Worm (Caenorhabditis elegans) whole organism, L2 larva: ENCODE measurements around the gene sel-1.
A peak's percentile ranks its signal among the peaks of the same experiment; 100 is the strongest.

ENCODE experiments used
- F13H6.1 ChIP-seq: sonication (generic microtip); optimal IDR thresholded peaks from 2 replicates; lab custom pipeline; 2016; ENCODE audit warnings: missing genetic modification characterization, missing compliant biosample characterization
- R02D3.7 ChIP-seq: fragments of 150-350 bp; optimal IDR thresholded peaks from 2 replicates; lab custom pipeline; 2014; ENCODE audit warnings: missing biosample characterization, missing genetic modification characterization
- ZK546.5 ChIP-seq: sonication (generic microtip); optimal IDR thresholded peaks from 2 replicates; lab custom pipeline; 2017; ENCODE audit warnings: missing biosample characterization, missing genetic modification characterization
- alr-1 ChIP-seq: fragments of 150-350 bp; optimal IDR thresholded peaks from 2 replicates; lab custom pipeline; 2014; ENCODE audit warnings: missing biosample characterization, missing genetic modification characterization
- blmp-1 ChIP-seq: sonication (generic microtip); optimal IDR thresholded peaks from 2 replicates; lab custom pipeline; 2017; ENCODE audit warnings: missing genetic modification characterization, mild to moderate bottlenecking, missing compliant biosample characterization, antibody characterized with exemption, moderate library complexity; ENCODE audit not compliant: insufficient read depth
- ceh-16 ChIP-seq: fragments of 150-350 bp; optimal IDR thresholded peaks from 2 replicates; lab custom pipeline; 2014; ENCODE audit warnings: missing biosample characterization, missing genetic modification characterization
- ceh-82 ChIP-seq: fragments of 150-350 bp; optimal IDR thresholded peaks from 2 replicates; lab custom pipeline; 2014; ENCODE audit warnings: missing biosample characterization, missing genetic modification characterization
- crh-2 ChIP-seq: sonication (generic microtip); optimal IDR thresholded peaks from 2 replicates; lab custom pipeline; 2017; ENCODE audit warnings: missing biosample characterization, missing genetic modification characterization
- egl-27 ChIP-seq: sonication (generic microtip); optimal IDR thresholded peaks from 3 replicates; lab custom pipeline; 2017; ENCODE audit warnings: missing biosample characterization, missing genetic modification reagents, missing genetic modification characterization
- elt-1 ChIP-seq: fragments of 150-350 bp; optimal IDR thresholded peaks from 2 replicates; lab custom pipeline; 2014; ENCODE audit warnings: missing biosample characterization, missing genetic modification characterization
- gmeb-1 ChIP-seq: fragments of 150-350 bp; optimal IDR thresholded peaks from 2 replicates; lab custom pipeline; 2014; ENCODE audit warnings: missing biosample characterization, missing genetic modification characterization
- lin-11 ChIP-seq: fragments of 150-350 bp; sonication (generic microtip); optimal IDR thresholded peaks from 2 replicates; lab custom pipeline; 2014; ENCODE audit warnings: missing biosample characterization, missing genetic modification characterization, inconsistent platforms, mixed read lengths
- lin-13 ChIP-seq: fragments of 150-350 bp; optimal IDR thresholded peaks from 2 replicates; lab custom pipeline; 2014; ENCODE audit warnings: missing biosample characterization, missing genetic modification reagents, missing genetic modification characterization
- lsy-2 ChIP-seq, 2 experiments: fragments of 150-350 bp in 1 of 2; sonication (generic microtip) in 1 of 2; optimal IDR thresholded peaks; 2 replicates each; lab custom pipeline; 2014 to 2017; ENCODE audit warnings: missing biosample characterization in 2 of 2, missing genetic modification characterization in 2 of 2
- mbf-1 ChIP-seq: sonication (generic microtip); optimal IDR thresholded peaks from 2 replicates; lab custom pipeline; 2017; ENCODE audit warnings: missing biosample characterization, missing genetic modification characterization
- mdl-1 ChIP-seq, 2 experiments: fragments of 150-350 bp in 1 of 2; sonication (generic microtip) in 1 of 2; optimal IDR thresholded peaks; 2 replicates each; lab custom pipeline; 2017; ENCODE audit warnings: missing biosample characterization in 2 of 2, missing genetic modification characterization in 2 of 2
- nhr-11 ChIP-seq: fragments of 150-350 bp; optimal IDR thresholded peaks from 2 replicates; lab custom pipeline; 2014; ENCODE audit warnings: missing biosample characterization, missing genetic modification characterization
- nhr-129 ChIP-seq: fragments of 150-350 bp; optimal IDR thresholded peaks from 2 replicates; lab custom pipeline; 2014; ENCODE audit warnings: missing biosample characterization, missing genetic modification characterization
- nhr-21 ChIP-seq: fragments of 150-350 bp; optimal IDR thresholded peaks from 2 replicates; lab custom pipeline; 2014; ENCODE audit warnings: missing biosample characterization, missing genetic modification characterization
- nhr-237 ChIP-seq: fragments of 150-350 bp; optimal IDR thresholded peaks from 2 replicates; lab custom pipeline; 2014; ENCODE audit warnings: missing biosample characterization, missing genetic modification characterization
- nhr-25 ChIP-seq: fragments of 150-350 bp; sonication (generic microtip); optimal IDR thresholded peaks from 3 replicates; lab custom pipeline; 2014; ENCODE audit warnings: missing biosample characterization, missing genetic modification characterization
- nhr-6 ChIP-seq: fragments of 150-350 bp; optimal IDR thresholded peaks from 2 replicates; lab custom pipeline; 2014; ENCODE audit warnings: missing biosample characterization, missing genetic modification characterization
- peb-1 ChIP-seq: fragments of 150-350 bp; optimal IDR thresholded peaks from 2 replicates; lab custom pipeline; 2014; ENCODE audit warnings: missing biosample characterization, missing genetic modification characterization
- sem-4 ChIP-seq: fragments of 150-350 bp; optimal IDR thresholded peaks from 2 replicates; lab custom pipeline; 2014; ENCODE audit warnings: missing biosample characterization, missing genetic modification reagents, missing genetic modification characterization
- skn-1 ChIP-seq: sonication (generic microtip); optimal IDR thresholded peaks from 2 replicates; lab custom pipeline; 2017; ENCODE audit warnings: missing biosample characterization, missing genetic modification characterization
- sma-3 ChIP-seq: sonication (generic microtip); optimal IDR thresholded peaks from 2 replicates; lab custom pipeline; 2016; ENCODE audit warnings: missing genetic modification reagents, missing genetic modification characterization, missing compliant biosample characterization
- sma-9 ChIP-seq, 2 experiments: fragments of 150-350 bp in 1 of 2; sonication (generic microtip) in 1 of 2; optimal IDR thresholded peaks; 2 replicates each; lab custom pipeline; 2014 to 2016; ENCODE audit warnings: missing genetic modification characterization in 2 of 2, mild to moderate bottlenecking in 1 of 2, missing biosample characterization in 1 of 2, missing compliant biosample characterization in 1 of 2, missing genetic modification reagents in 1 of 2, moderate library complexity in 1 of 2
- snpc-4 ChIP-seq: fragments of 150-350 bp; optimal IDR thresholded peaks from 2 replicates; lab custom pipeline; 2014; ENCODE audit warnings: missing biosample characterization, missing genetic modification characterization
- unc-55 ChIP-seq: fragments of 150-350 bp; sonication (generic microtip); optimal IDR thresholded peaks from 3 replicates; lab custom pipeline; 2014; ENCODE audit warnings: missing biosample characterization, missing genetic modification reagents, missing genetic modification characterization
- unc-62 ChIP-seq: fragments of 150-350 bp; optimal IDR thresholded peaks from 2 replicates; lab custom pipeline; 2014; ENCODE audit warnings: missing biosample characterization, missing genetic modification reagents, missing genetic modification characterization

The sel-1 gene

ce11 chrV:12579299-12579698 lies 18.8 kb downstream of the sel-1 start, which contains the start of gene E02A10.3:
TSS of gene E02A10.3 (plus strand) at chrV:12579599.
- TF ChIP-seq nhr-129: no peak
- no peak for TF ChIP-seq blmp-1 (tag; lab: Kevin White, UChicago)
- no peak for TF ChIP-seq mdl-1 (tag; optimal IDR thresholded peaks at IDR 0.05; lab: Kevin White, UChicago)

- TF ChIP-seq unc-55 (peak; percentile 58), elt-1 (tag; lab: Kevin White, UChicago) (no peak)
- TF ChIP-seq, all 48 proteins: peak for 1
Observed at ce11 chrV:12583421-12583820, 22.9 kb downstream of the sel-1 start.

- TF ChIP-seq nhr-21 (tag; lab: Kevin White, UChicago) (no peak), nhr-237 (tag; lab: Kevin White, UChicago) (no peak), lin-11 (tag; lab: Kevin White, UChicago) (peak; percentile 10), crh-2 (peak; percentile 14)
Observed at ce11 chrV:12584771-12585170, 24.2 kb downstream of the sel-1 start.

ce11 chrV:12586793-12587192 lies 26.3 kb downstream of the sel-1 start:
- TF ChIP-seq F13H6.1 (tag; lab: Kevin White, UChicago): no peak
- no peak for TF ChIP-seq mbf-1 (tag; lab: Kevin White, UChicago)
- no peak for TF ChIP-seq sem-4 (tag; lab: Kevin White, UChicago)
- TF ChIP-seq gmeb-1 (tag; lab: Kevin White, UChicago): no peak
- TF ChIP-seq ZK546.5 (tag; lab: Kevin White, UChicago): no peak
- no peak for TF ChIP-seq egl-27 (tag; lab: Kevin White, UChicago)
- no peak for TF ChIP-seq sma-9 (GFP tag; optimal IDR thresholded peaks at IDR 0.05; lab: Kevin White, UChicago)
- TF ChIP-seq sma-9 (tag; optimal IDR thresholded peaks at IDR 0.05; lab: Kevin White, UChicago): no peak

- no peak for TF ChIP-seq ceh-82 (tag; lab: Kevin White, UChicago)
- TF ChIP-seq sma-3: no peak
- TF ChIP-seq mdl-1 (tag; optimal IDR thresholded peaks at IDR 0.05; lab: Kevin White, UChicago): no peak
- TF ChIP-seq nhr-129: no peak
- no peak for TF ChIP-seq lin-13 (GFP tag; lab: Kevin White, UChicago)
- TF ChIP-seq alr-1 (tag; lab: Kevin White, UChicago): no peak
- TF ChIP-seq ceh-16: no peak
- TF ChIP-seq nhr-25 (tag; lab: Kevin White, UChicago): no peak
- no peak for TF ChIP-seq mbf-1 (tag; lab: Kevin White, UChicago)
- no peak for TF ChIP-seq lsy-2 (tag; optimal IDR thresholded peaks at IDR 0.05; lab: Kevin White, UChicago)
Observed at ce11 chrV:12588030-12588429, 27.5 kb downstream of the sel-1 start, which contains the start of gene C14C10.1. TSS of gene C14C10.1 (plus strand) at chrV:12588330.

ce11 chrV:12590601-12591000 lies 30.1 kb downstream of the sel-1 start, which contains the start of gene ttr-43:
TSS of gene ttr-43 (minus strand) at chrV:12590701.
- TF ChIP-seq nhr-11 (tag; lab: Kevin White, UChicago) (no peak), sma-3 (no peak), sem-4 (tag; lab: Kevin White, UChicago) (no peak), peb-1 (tag; lab: Kevin White, UChicago) (no peak), snpc-4 (tag; lab: Kevin White, UChicago) (no peak), F13H6.1 (tag; lab: Kevin White, UChicago) (no peak), gmeb-1 (tag; lab: Kevin White, UChicago) (no peak), ZK546.5 (tag; lab: Kevin White, UChicago) (no peak)
- TF ChIP-seq, all 48 proteins: peak for 0

ce11 chrV:12592379-12592778 lies 31.8 kb downstream of the sel-1 start, which contains the start of gene C14C10.2:
TSS of gene C14C10.2 (minus strand) at chrV:12592479.
- TF ChIP-seq R02D3.7 (tag; lab: Kevin White, UChicago): no peak
- no peak for TF ChIP-seq egl-27 (tag; lab: Kevin White, UChicago)
- no peak for TF ChIP-seq ceh-82 (tag; lab: Kevin White, UChicago)
- no peak for TF ChIP-seq crh-2
- TF ChIP-seq unc-62 (GFP tag; lab: Kevin White, UChicago): no peak
- no peak for TF ChIP-seq nhr-6 (tag; lab: Kevin White, UChicago)
- no peak for TF ChIP-seq skn-1 (tag; lab: Kevin White, UChicago)
- TF ChIP-seq, all 48 proteins: peak for 0
